Fruit fly (Drosophila melanogaster): ENCODE data around the gene CG11911.

dm6 chr2L:356234-356633 is 35.2 kb upstream of the CG11911 start:
- no peak for TF ChIP-seq CG15336 (GFP tag; IDR thresholded peaks at IDR 0.05)
- TF ChIP-seq CG11902 (GFP tag; optimal IDR thresholded peaks at IDR 0.05) = no peak
- no peak for TF ChIP-seq CG10669 (GFP tag; optimal IDR thresholded peaks at IDR 0.05)
- no peak for TF ChIP-seq Sox102F (GFP tag; optimal IDR thresholded peaks at IDR 0.05)
- no peak for TF ChIP-seq CG6792 (GFP tag; optimal IDR thresholded peaks at IDR 0.05)
- no peak for TF ChIP-seq CG1621 (tag; optimal IDR thresholded peaks at IDR 0.05)
- TF ChIP-seq lz (GFP tag; optimal IDR thresholded peaks at IDR 0.05) = no peak
- no peak for TF ChIP-seq dsx (GFP tag; optimal IDR thresholded peaks at IDR 0.05; ENCODE audit: poor library complexity, severe bottlenecking)
- no peak for TF ChIP-seq CG32006 (GFP tag; optimal IDR thresholded peaks at IDR 0.05)
